Worm (Caenorhabditis elegans): ENCODE data around the gene R07B7.9.

Gene R07B7.9

ce11 chrV:12040823-12041606, 39.2 kb downstream of the R07B7.9 start, which contains the start of the genes kup-1 and F10C2.4:
Gene kup-1 (minus strand): TSS chrV:12040873.
Gene F10C2.4 (plus strand): TSS chrV:12041556.
- TF ChIP-seq unc-62 (GFP tag; optimal IDR thresholded peaks at IDR 0.05), result no peak

ce11 chrV:12039755-12040154, 40.4 kb downstream of the R07B7.9 start:
- TF ChIP-seq unc-62 (GFP tag; optimal IDR thresholded peaks at IDR 0.05), result no peak

- TF ChIP-seq unc-62 (GFP tag; optimal IDR thresholded peaks at IDR 0.05), result no peak
Measured at ce11 chrV:12038783-12039182, 41.4 kb downstream of the R07B7.9 start.

ce11 chrV:12038317-12038716, 41.9 kb downstream of the R07B7.9 start:
- no peak for TF ChIP-seq unc-62 (GFP tag; optimal IDR thresholded peaks at IDR 0.05)

- TF ChIP-seq unc-62 (GFP tag; optimal IDR thresholded peaks at IDR 0.05), result no peak
Measured at ce11 chrV:12037889-12038288, 42.3 kb downstream of the R07B7.9 start.

- TF ChIP-seq unc-62 (GFP tag; optimal IDR thresholded peaks at IDR 0.05), result no peak
Measured at ce11 chrV:12036129-12036528, 44.0 kb downstream of the R07B7.9 start.

- no peak for TF ChIP-seq unc-62 (GFP tag; optimal IDR thresholded peaks at IDR 0.05)
Measured at ce11 chrV:12033841-12034240, 46.3 kb downstream of the R07B7.9 start.

ce11 chrV:12032060-12032459, 48.1 kb downstream of the R07B7.9 start, which contains the start of gene pkc-1:
Gene pkc-1 (minus strand): TSS chrV:12032160.
- no peak for TF ChIP-seq unc-62 (GFP tag; optimal IDR thresholded peaks at IDR 0.05)

- TF ChIP-seq unc-62 (GFP tag; optimal IDR thresholded peaks at IDR 0.05), result no peak
Measured at ce11 chrV:12028151-12028550, 52.0 kb downstream of the R07B7.9 start.

All from whole organism, dauer.